Worm (Caenorhabditis elegans): ENCODE results near the gene srz-10.
"Not testable (repeated sequence)": the region's sequence is repeated elsewhere in the genome, so short reads cannot be mapped to it uniquely, and the experiment has no call there.

The srz-10 gene

DNA sequence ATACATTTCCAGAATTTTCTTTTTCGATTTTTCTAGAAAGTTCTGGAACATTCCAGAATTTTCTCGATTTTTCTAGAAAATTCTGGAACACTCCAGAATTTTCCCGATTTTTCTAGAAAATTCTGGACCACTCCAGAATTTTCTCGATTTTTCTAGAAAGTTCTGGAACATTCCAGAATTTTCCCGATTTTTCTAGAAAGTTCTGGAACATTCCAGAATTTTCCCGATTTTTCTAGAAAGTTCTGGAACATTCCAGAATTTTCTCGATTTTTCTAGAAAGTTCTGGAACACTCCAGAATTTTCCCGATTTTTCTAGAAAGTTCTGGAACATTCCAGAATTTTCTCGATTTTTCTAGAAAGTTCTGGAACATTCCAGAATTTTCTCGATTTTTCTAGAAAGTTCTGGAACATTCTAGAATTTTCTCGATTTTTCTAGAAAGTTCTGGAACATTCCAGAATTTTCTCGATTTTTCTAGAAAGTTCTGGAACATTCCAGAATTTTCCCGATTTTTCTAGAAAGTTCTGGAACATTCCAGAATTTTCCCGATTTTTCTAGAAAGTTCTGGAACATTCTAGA is 11.9 kb upstream of the srz-10 start (continued):
- TF ChIP-seq C17E4.6 (GFP tag; IDR thresholded peaks at IDR 0.05) (peak; percentile 39; the same call in 1 of the 2 replicates), cebp-1 (GFP tag; IDR thresholded peaks at IDR 0.05) (peak; percentile 57; the same call in 1 of the 2 replicates), Y67H2A.10 (GFP tag; conservative IDR thresholded peaks at IDR 0.05) (0 out of 2 replicates have a peak, but pooled peaks have one; percentile 47), ceh-100 (GFP tag; IDR thresholded peaks at IDR 0.05) (peak; percentile 77), F33H1.4 (GFP tag; IDR thresholded peaks at IDR 0.05) (peak; percentile 23; the same call in 1 of the 2 replicates), dox-1 (GFP tag; IDR thresholded peaks at IDR 0.05) (peak; percentile 99), lsl-1 (GFP tag; optimal IDR thresholded peaks at IDR 0.05) (peak; percentile 16), nfyb-1 (GFP tag; IDR thresholded peaks at IDR 0.05) (peak; percentile 86), cebp-2 (GFP tag; IDR thresholded peaks at IDR 0.05) (0 out of 2 replicates have a peak, but pooled peaks have one; percentile 22), hsf-1 (GFP tag; IDR thresholded peaks at IDR 0.05) (peak; percentile 99), Y95B8A.8 (GFP tag; IDR thresholded peaks at IDR 0.05) (peak; percentile 87; the same call in 1 of the 2 replicates), ztf-25 (GFP tag; IDR thresholded peaks at IDR 0.05) (peak; percentile 42; the same call in 1 of the 2 replicates), madf-3 (GFP tag; IDR thresholded peaks at IDR 0.05) (peak; percentile 93), mel-28 (tag; optimal IDR thresholded peaks at IDR 0.05; ENCODE audit: borderline replicate concordance) (peak; percentile 15), egrh-3 (GFP tag; IDR thresholded peaks at IDR 0.05) (peak; percentile 96), D2030.7 (GFP tag; IDR thresholded peaks at IDR 0.05) (peak; percentile 85; the same call in 1 of the 2 replicates)
- TF ChIP-seq cebp-1 (tag; optimal IDR thresholded peaks at IDR 0.05): not testable (repeated sequence)

DNA sequence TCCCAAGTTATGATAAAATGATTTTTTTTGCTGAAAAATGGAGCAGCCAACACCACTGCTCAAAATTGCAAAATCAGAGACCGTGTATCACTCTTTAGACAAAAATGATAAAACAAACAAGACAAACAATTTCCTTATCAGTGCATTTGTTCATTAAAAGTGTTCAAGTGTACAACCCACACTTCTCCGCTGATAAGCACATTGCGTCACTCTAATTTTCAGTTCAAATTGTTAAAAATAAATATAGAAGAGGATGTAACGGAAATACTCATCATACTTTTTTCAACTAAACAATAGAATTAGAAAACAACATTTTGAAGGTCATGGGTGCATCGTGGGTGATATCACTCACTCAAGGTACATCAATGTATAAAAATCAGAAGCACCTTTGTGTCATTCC is 9.7 kb upstream of the srz-10 start, which contains the start of gene nhr-291:
Gene nhr-291 (plus strand): TSS at position 324 of the 400 bp plus-strand sequence.
- TF ChIP-seq atf-7 (tag; optimal IDR thresholded peaks at IDR 0.05) (peak; percentile 18), ets-4 (GFP tag; optimal IDR thresholded peaks at IDR 0.05) (peak; percentile 36), pha-4 (tag; optimal IDR thresholded peaks at IDR 0.05) (peak; percentile 89), nhr-80 (tag; optimal IDR thresholded peaks at IDR 0.05) (peak; percentile 93), repo-1 (tag; optimal IDR thresholded peaks at IDR 0.05) (no peak), snpc-1.3 (tag; optimal IDR thresholded peaks at IDR 0.05; ENCODE audit: insufficient read depth) (no peak), ztf-22 (GFP tag; optimal IDR thresholded peaks at IDR 0.05) (no peak), F49E8.2 (tag; optimal IDR thresholded peaks at IDR 0.05; ENCODE audit: insufficient read depth) (no peak)

DNA sequence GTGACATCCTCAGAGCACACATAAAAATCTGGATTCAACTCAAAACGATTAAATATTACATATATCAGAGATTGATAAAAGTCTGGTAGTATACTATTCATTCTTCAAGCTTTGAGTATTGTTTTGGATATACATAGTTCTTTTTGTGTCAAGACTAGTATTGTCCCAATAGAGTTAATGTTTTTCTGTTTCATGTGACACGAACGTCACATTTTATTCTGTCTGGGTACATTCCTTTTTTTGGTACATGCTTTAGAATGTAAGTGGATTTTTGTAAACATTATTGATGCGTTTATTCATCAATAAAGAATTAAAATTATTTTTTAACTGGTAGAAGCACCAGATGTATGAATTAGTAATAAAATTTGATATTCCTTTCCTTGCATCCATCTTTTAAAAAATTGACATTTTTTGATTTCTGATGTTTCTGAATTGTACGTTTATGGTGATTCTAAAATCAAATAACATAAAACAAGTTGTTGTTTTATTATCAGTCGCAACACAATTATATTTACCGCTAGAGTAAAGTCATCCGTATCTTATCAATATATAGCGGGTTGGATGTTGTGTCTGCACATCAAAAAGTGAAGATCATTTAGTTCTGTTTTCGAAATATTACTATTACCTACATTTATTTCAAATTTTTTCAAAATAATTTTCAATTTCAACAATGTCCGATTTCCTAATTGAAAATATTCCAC is 7.1 kb upstream of the srz-10 start, which contains the start of the genes srt-22 and nhr-246:
Gene srt-22 (minus strand): TSS at position 101 of the 701 bp plus-strand sequence.
Gene nhr-246 (plus strand): TSS at position 651 of the 701 bp plus-strand sequence.
- TF ChIP-seq xnd-1 (tag; optimal IDR thresholded peaks at IDR 0.05): no peak
- no peak for TF ChIP-seq ets-4 (GFP tag; optimal IDR thresholded peaks at IDR 0.05)
- TF ChIP-seq ceh-91 (GFP tag; IDR thresholded peaks at IDR 0.05): no peak
- TF ChIP-seq attf-3 (GFP tag; conservative IDR thresholded peaks at IDR 0.05): no peak
- no peak for TF ChIP-seq Y79H2A.3 (GFP tag; conservative IDR thresholded peaks at IDR 0.05)
- TF ChIP-seq dox-1 (GFP tag; IDR thresholded peaks at IDR 0.05): no peak

DNA sequence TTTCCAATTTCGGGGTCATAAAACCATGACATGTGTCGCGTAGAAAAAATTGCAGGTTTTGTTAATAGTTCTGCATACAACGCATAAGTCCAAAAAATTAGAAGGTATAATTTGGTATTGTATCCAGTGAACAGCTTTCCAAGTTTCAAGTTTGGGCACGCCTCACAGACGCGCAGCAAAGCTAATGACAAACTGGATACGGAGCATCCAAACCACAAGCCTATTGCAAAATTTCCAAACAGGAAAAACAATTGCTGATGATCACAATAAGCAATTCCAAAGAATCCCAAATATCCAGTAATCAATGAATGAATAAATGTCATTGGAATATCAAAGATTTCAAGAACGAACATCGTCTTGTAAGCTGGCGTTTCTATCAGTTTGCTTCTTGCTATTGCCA is 4.6 kb upstream of the srz-10 start:
- TF ChIP-seq aptf-2 (GFP tag; conservative IDR thresholded peaks at IDR 0.05) (no peak), T07F8.4 (tag; optimal IDR thresholded peaks at IDR 0.05) (no peak), nhr-80 (tag; optimal IDR thresholded peaks at IDR 0.05) (no peak), madf-3 (GFP tag; IDR thresholded peaks at IDR 0.05) (no peak), rpc-1 (optimal IDR thresholded peaks at IDR 0.05) (no peak), rpc-1 (tag; optimal IDR thresholded peaks at IDR 0.05) (no peak), him-1 (tag; optimal IDR thresholded peaks at IDR 0.05) (no peak), lin-35 (GFP tag; optimal IDR thresholded peaks at IDR 0.05) (no peak), dpl-1 (GFP tag; optimal IDR thresholded peaks at IDR 0.05) (no peak), F49E8.2 (tag; optimal IDR thresholded peaks at IDR 0.05; ENCODE audit: insufficient read depth) (no peak), lin-54 (GFP tag; optimal IDR thresholded peaks at IDR 0.05) (no peak), lsy-27 (tag; optimal IDR thresholded peaks at IDR 0.05; ENCODE audit: borderline replicate concordance, insufficient read depth) (no peak), nhr-90 (tag; optimal IDR thresholded peaks at IDR 0.05) (no peak), sea-2 (GFP tag; IDR thresholded peaks at IDR 0.05) (no peak)
